Fruit fly (Drosophila melanogaster) whole organism, adult: ENCODE results near the gene CG31233.

Source experiments
- CG12768 ChIP-seq: fragments of 200-800 bp; sonication (Bioruptor generic); optimal IDR thresholded peaks from 2 replicates; lab custom pipeline; 2017; ENCODE audit warnings: missing biosample characterization, missing genetic modification characterization, mild to moderate bottlenecking, moderate library complexity, missing genetic modification reagents
- CG5204 ChIP-seq: fragments of 200-800 bp; sonication (Bioruptor generic); optimal IDR thresholded peaks from 2 replicates; lab custom pipeline; 2016; ENCODE audit warnings: missing biosample characterization, missing genetic modification characterization
- CG7101 ChIP-seq: fragments of 200-800 bp; sonication (Bioruptor generic); optimal IDR thresholded peaks from 2 replicates; lab custom pipeline; 2018; ENCODE audit warnings: missing biosample characterization, mild to moderate bottlenecking, missing genetic modification characterization, moderate library complexity
- Clk ChIP-seq: fragments of 200-800 bp; sonication (Bioruptor generic); optimal IDR thresholded peaks from 2 replicates; lab custom pipeline; 2017; ENCODE audit warnings: missing biosample characterization, missing genetic modification characterization
- cnc ChIP-seq, 2 experiments: fragments of >200 bp; optimal IDR thresholded peaks; 2 replicates each; lab custom pipeline; 2017
- kay ChIP-seq: fragments of 200-800 bp; sonication (Bioruptor generic); peaks from one replicate; lab custom pipeline; 2016; ENCODE audit warnings: missing biosample characterization, missing genetic modification characterization, borderline replicate concordance
- ovo ChIP-seq: fragments of 200-800 bp; sonication (Bioruptor generic); optimal IDR thresholded peaks from 2 replicates; lab custom pipeline; 2016; ENCODE audit warnings: missing biosample characterization, missing genetic modification characterization

DNA sequence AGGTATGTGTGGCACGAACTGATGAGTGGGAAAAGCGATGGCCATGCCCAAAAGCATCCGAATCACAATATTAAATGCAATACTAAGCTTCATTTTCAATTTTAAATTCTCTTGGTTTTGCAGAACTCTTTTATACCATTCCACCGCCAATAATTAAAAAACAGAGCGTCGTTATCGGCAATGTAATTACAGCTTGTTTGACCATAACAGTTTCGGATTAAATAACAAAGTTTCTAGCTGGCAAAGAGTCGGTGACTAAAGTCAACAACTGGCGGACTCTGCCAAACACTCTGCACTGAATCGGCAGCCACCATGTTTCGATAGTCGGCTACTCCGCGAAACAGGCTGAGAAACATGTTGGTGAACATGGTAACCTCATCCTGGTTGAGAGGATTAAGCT lies 12.4 kb upstream of the CG31233 start, which contains the start of gene CG42870:
- TF ChIP-seq Clk = no peak
- TF ChIP-seq kay (GFP tag; lab: Kevin White, UChicago) = no peak
- no peak for TF ChIP-seq cnc (optimal IDR thresholded peaks at IDR 0.05; lab: Kevin White, UChicago)
- TF ChIP-seq CG12768 (GFP tag; lab: Kevin White, UChicago) = no peak
- TF ChIP-seq CG7101 (tag; lab: Kevin White, UChicago) = no peak
- TF ChIP-seq CG5204 (GFP tag; lab: Kevin White, UChicago) = no peak
- no peak for TF ChIP-seq ovo (GFP tag; lab: Kevin White, UChicago)
